Worm (Caenorhabditis elegans) whole organism, L4 larva: ENCODE measurements around the gene sra-2.

Source experiments
- nhr-76 ChIP-seq: fragments of 150-350 bp; optimal IDR thresholded peaks from 2 replicates; lab custom pipeline; 2014; ENCODE audit warnings: missing biosample characterization, missing genetic modification characterization
- unc-62 ChIP-seq, 3 experiments: fragments of 150-350 bp in 1 of 3; sonication (generic microtip); optimal IDR thresholded peaks in 2 of 3; peaks in 1 of 3; 1 replicate in 1 of 3; 2 replicates in 2 of 3; lab custom pipeline; 2014 to 2017; ENCODE audit warnings: missing biosample characterization in 3 of 3, missing genetic modification characterization in 3 of 3, missing genetic modification reagents in 3 of 3, missing genotype in 1 of 3
- zag-1 ChIP-seq: fragments of 150-350 bp; optimal IDR thresholded peaks from 2 replicates; lab custom pipeline; 2014; ENCODE audit warnings: missing biosample characterization, missing genetic modification characterization

DNA sequence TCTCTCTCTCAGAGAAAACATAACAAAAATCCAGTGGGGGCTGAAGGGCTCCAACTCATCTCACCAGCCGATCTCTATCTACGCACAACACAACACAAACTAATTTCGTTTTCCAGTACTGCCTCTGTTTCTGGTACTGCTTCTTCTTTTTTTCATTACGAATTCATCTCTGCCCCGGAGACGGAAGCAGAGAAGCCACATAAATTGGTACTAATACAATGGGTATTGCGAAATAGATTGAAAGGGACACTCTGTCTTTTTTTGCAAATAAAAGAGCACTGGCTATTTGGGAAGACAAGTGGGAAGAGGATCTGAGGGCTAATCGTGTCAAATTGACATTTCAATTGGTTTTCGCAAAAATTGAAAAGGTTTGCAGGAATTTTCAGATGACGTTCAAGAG, 31.3 kb upstream of the sra-2 start:
- no peak for TF ChIP-seq nhr-76 (tag; lab: Kevin White, UChicago)
- no peak for TF ChIP-seq zag-1 (tag; lab: Kevin White, UChicago)
- TF ChIP-seq unc-62 (GFP tag; optimal IDR thresholded peaks at IDR 0.05 in 1 of 2; lab: Kevin White, UChicago), result no peak
- no peak for TF ChIP-seq unc-62 (tag; optimal IDR thresholded peaks at IDR 0.05; lab: Kevin White, UChicago)
